Worm (Caenorhabditis elegans) whole organism, L1 larva: ENCODE data around the gene acl-3.

Experiments used
- C04F5.9 ChIP-seq: sonication (generic microtip); optimal IDR thresholded peaks from 2 replicates; lab custom pipeline; 2016; ENCODE audit warnings: missing genetic modification characterization, missing compliant biosample characterization
- C16A3.4 ChIP-seq: fragments of 150-350 bp; optimal IDR thresholded peaks from 2 replicates; lab custom pipeline; 2014; ENCODE audit warnings: missing biosample characterization, missing genetic modification characterization
- C34B4.2 ChIP-seq: sonication (generic microtip); optimal IDR thresholded peaks from 2 replicates; lab custom pipeline; 2017; ENCODE audit warnings: mild to moderate bottlenecking, missing genetic modification characterization, missing compliant biosample characterization
- F16B12.6 ChIP-seq: fragments of 150-350 bp; optimal IDR thresholded peaks from 2 replicates; lab custom pipeline; 2014; ENCODE audit warnings: missing biosample characterization, missing genetic modification characterization
- Y116A8C.19 ChIP-seq: sonication (generic microtip); optimal IDR thresholded peaks from 2 replicates; lab custom pipeline; 2016; ENCODE audit warnings: missing compliant biosample characterization, missing genetic modification characterization, borderline replicate concordance
- aha-1 ChIP-seq: fragments of 150-350 bp; optimal IDR thresholded peaks from 2 replicates; lab custom pipeline; 2014; ENCODE audit warnings: missing biosample characterization, missing genetic modification characterization
- aly-2 ChIP-seq: fragments of 150-350 bp; optimal IDR thresholded peaks from 2 replicates; lab custom pipeline; 2014; ENCODE audit warnings: missing biosample characterization, missing genetic modification characterization
- blmp-1 ChIP-seq: fragments of 150-350 bp; optimal IDR thresholded peaks from 2 replicates; lab custom pipeline; 2014; ENCODE audit warnings: missing biosample characterization, missing genetic modification characterization
- ceh-63 ChIP-seq: fragments of 200-800 bp; sonication (Bioruptor generic); optimal IDR thresholded peaks from 2 replicates; lab custom pipeline; 2018; ENCODE audit warnings: mild to moderate bottlenecking, missing genetic modification characterization, missing compliant biosample characterization
- ceh-82 ChIP-seq, 3 experiments: fragments of 150-350 bp in 1 of 3; sonication (generic microtip) in 2 of 3; optimal IDR thresholded peaks; 2 replicates each; lab custom pipeline; 2014 to 2017; ENCODE audit warnings: missing biosample characterization in 3 of 3, missing genetic modification characterization in 3 of 3
- ceh-88 ChIP-seq: fragments of 200-800 bp; sonication (Bioruptor generic); IDR thresholded peaks from 2 replicates; pipeline ENCODE4 v1.3.6; 2022; ENCODE audit warnings: missing genetic modification characterization, missing compliant biosample characterization
- ces-1 ChIP-seq: fragments of 150-350 bp; optimal IDR thresholded peaks from 2 replicates; lab custom pipeline; 2014; ENCODE audit warnings: missing biosample characterization, missing genetic modification reagents, missing genetic modification characterization
- dsc-1 ChIP-seq: sonication (generic microtip); optimal IDR thresholded peaks from 2 replicates; lab custom pipeline; 2016; ENCODE audit warnings: mild to moderate bottlenecking, missing genetic modification characterization, missing compliant biosample characterization
- efl-1 ChIP-seq, 4 experiments: fragments of 150-350 bp; optimal IDR thresholded peaks in 3 of 4; peaks in 1 of 4; 1 replicate in 1 of 4; 2 replicates in 3 of 4; lab custom pipeline; 2014; ENCODE audit warnings: missing biosample characterization in 2 of 4, missing genetic modification characterization in 2 of 4, missing genetic modification reagents in 2 of 4
- efl-3 ChIP-seq: fragments of 200-800 bp; sonication (Bioruptor generic); optimal IDR thresholded peaks from 2 replicates; lab custom pipeline; 2018; ENCODE audit warnings: mild to moderate bottlenecking, missing genetic modification characterization, missing compliant biosample characterization
- egl-27 ChIP-seq, 2 experiments: fragments of 150-350 bp in 1 of 2; sonication (generic microtip); optimal IDR thresholded peaks; 3 replicates each; lab custom pipeline; 2017 to 2018; ENCODE audit warnings: missing biosample characterization in 2 of 2, missing genetic modification characterization in 2 of 2, missing genetic modification reagents in 2 of 2
- elt-2 ChIP-seq: sonication (generic microtip); optimal IDR thresholded peaks from 2 replicates; lab custom pipeline; 2016; ENCODE audit warnings: missing genetic modification characterization, mild to moderate bottlenecking, inconsistent platforms, missing compliant biosample characterization, missing genetic modification reagents
- ets-5 ChIP-seq: fragments of 200-800 bp; sonication (Bioruptor generic); IDR thresholded peaks from 2 replicates; pipeline ENCODE4 v1.3.6; 2022; ENCODE audit warnings: missing genetic modification characterization, missing compliant biosample characterization
- fkh-10 ChIP-seq: sonication (generic microtip); optimal IDR thresholded peaks from 2 replicates; lab custom pipeline; 2017; ENCODE audit warnings: missing biosample characterization, missing genetic modification reagents, missing genetic modification characterization
- grh-1 ChIP-seq: fragments of 200-800 bp; sonication (Bioruptor generic); IDR thresholded peaks from 2 replicates; pipeline ENCODE4 v1.3.6; 2022; ENCODE audit warnings: missing genetic modification reagents, missing genetic modification characterization, missing compliant biosample characterization
- hlh-4 ChIP-seq: sonication (generic microtip); optimal IDR thresholded peaks from 2 replicates; lab custom pipeline; 2016; ENCODE audit warnings: mild to moderate bottlenecking, missing genetic modification characterization, missing compliant biosample characterization
- hpl-2 ChIP-seq: fragments of 150-350 bp; optimal IDR thresholded peaks from 2 replicates; lab custom pipeline; 2014; ENCODE audit warnings: missing biosample characterization, missing genetic modification reagents, missing genetic modification characterization
- irx-1 ChIP-seq: sonication (generic microtip); optimal IDR thresholded peaks from 2 replicates; lab custom pipeline; 2016; ENCODE audit warnings: missing genetic modification characterization, missing compliant biosample characterization
- lin-14 ChIP-seq: fragments of 200-800 bp; sonication (Bioruptor generic); optimal IDR thresholded peaks from 2 replicates; lab custom pipeline; 2018; ENCODE audit warnings: mild to moderate bottlenecking, missing genetic modification characterization, moderate library complexity, missing compliant biosample characterization
- lin-15B ChIP-seq: fragments of 150-350 bp; sonication (generic microtip); optimal IDR thresholded peaks from 3 replicates; lab custom pipeline; 2014; ENCODE audit warnings: missing biosample characterization, missing genetic modification characterization
- lin-39 ChIP-seq: fragments of 150-350 bp; optimal IDR thresholded peaks from 2 replicates; lab custom pipeline; 2014; ENCODE audit warnings: missing biosample characterization, missing genetic modification reagents, missing genetic modification characterization
- lir-3 ChIP-seq: sonication (generic microtip); optimal IDR thresholded peaks from 2 replicates; lab custom pipeline; 2016; ENCODE audit warnings: mild to moderate bottlenecking, missing genetic modification characterization, moderate library complexity, missing compliant biosample characterization; ENCODE audit not compliant: poor library complexity
- lsy-2 ChIP-seq, 2 experiments: fragments of 150-350 bp; optimal IDR thresholded peaks; 2 replicates each; lab custom pipeline; 2014; ENCODE audit warnings: missing biosample characterization in 2 of 2, missing genetic modification characterization in 2 of 2
- mab-9 ChIP-seq: fragments of 200-800 bp; sonication (Bioruptor generic); IDR thresholded peaks from 2 replicates; pipeline ENCODE4 v1.3.6; 2022; ENCODE audit warnings: missing genetic modification reagents, missing genetic modification characterization, missing compliant biosample characterization
- mdl-1 ChIP-seq, 2 experiments: fragments of 150-350 bp; optimal IDR thresholded peaks; 2 replicates each; lab custom pipeline; 2014 to 2017; ENCODE audit warnings: missing biosample characterization in 2 of 2, missing genetic modification characterization in 2 of 2, inconsistent platforms in 1 of 2
- mef-2 ChIP-seq: fragments of 150-350 bp; optimal IDR thresholded peaks from 2 replicates; lab custom pipeline; 2014; ENCODE audit warnings: missing biosample characterization, missing genetic modification characterization
- mep-1 ChIP-seq: fragments of 150-350 bp; optimal IDR thresholded peaks from 2 replicates; lab custom pipeline; 2014; ENCODE audit warnings: missing biosample characterization, missing genetic modification characterization
- nhr-11 ChIP-seq: fragments of 150-350 bp; optimal IDR thresholded peaks from 2 replicates; lab custom pipeline; 2014; ENCODE audit warnings: missing biosample characterization, missing genetic modification characterization
- nhr-76 ChIP-seq: sonication (generic microtip); optimal IDR thresholded peaks from 2 replicates; lab custom pipeline; 2017; ENCODE audit warnings: missing biosample characterization, missing genetic modification characterization
- nhr-77 ChIP-seq: fragments of 150-350 bp; optimal IDR thresholded peaks from 2 replicates; lab custom pipeline; 2014; ENCODE audit warnings: missing biosample characterization, missing genetic modification characterization
- nhr-84 ChIP-seq: sonication (generic microtip); optimal IDR thresholded peaks from 2 replicates; lab custom pipeline; 2017; ENCODE audit warnings: missing biosample characterization, missing genetic modification characterization
- rnt-1 ChIP-seq: sonication (generic microtip); optimal IDR thresholded peaks from 2 replicates; lab custom pipeline; 2016; ENCODE audit warnings: mild to moderate bottlenecking, missing genetic modification characterization, moderate library complexity, missing compliant biosample characterization
- snpc-4 ChIP-seq: fragments of 150-350 bp; optimal IDR thresholded peaks from 2 replicates; lab custom pipeline; 2014; ENCODE audit warnings: missing biosample characterization, missing genetic modification characterization
- sox-4 ChIP-seq: sonication (generic microtip); optimal IDR thresholded peaks from 2 replicates; lab custom pipeline; 2016; ENCODE audit warnings: missing genetic modification characterization, missing compliant biosample characterization
- sptf-1 ChIP-seq: fragments of 150-350 bp; optimal IDR thresholded peaks from 2 replicates; lab custom pipeline; 2014; ENCODE audit warnings: missing biosample characterization, missing genetic modification characterization
- swsn-7 ChIP-seq: sonication (generic microtip); optimal IDR thresholded peaks from 2 replicates; lab custom pipeline; 2016; ENCODE audit warnings: missing genetic modification characterization, missing compliant biosample characterization
- tlp-1 ChIP-seq: fragments of 150-350 bp; optimal IDR thresholded peaks from 2 replicates; lab custom pipeline; 2014; ENCODE audit warnings: missing biosample characterization, missing genetic modification characterization
- unc-130 ChIP-seq: fragments of 150-350 bp; optimal IDR thresholded peaks from 2 replicates; lab custom pipeline; 2017; ENCODE audit warnings: missing biosample characterization, missing genetic modification characterization, inconsistent platforms
- unc-30 ChIP-seq: sonication (generic microtip); optimal IDR thresholded peaks from 2 replicates; lab custom pipeline; 2017; ENCODE audit warnings: missing biosample characterization, missing genetic modification characterization
- unc-86 ChIP-seq: sonication (generic microtip); optimal IDR thresholded peaks from 2 replicates; lab custom pipeline; 2016; ENCODE audit warnings: missing genetic modification characterization, missing compliant biosample characterization
- unc-98 ChIP-seq: fragments of 200-800 bp; sonication (Bioruptor generic); IDR thresholded peaks from 2 replicates; pipeline ENCODE4 v1.3.6; 2022; ENCODE audit warnings: missing genetic modification characterization, missing compliant biosample characterization
- vab-15 ChIP-seq: sonication (generic microtip); optimal IDR thresholded peaks from 2 replicates; lab custom pipeline; 2017; ENCODE audit warnings: missing genotype, mild to moderate bottlenecking, missing genetic modification characterization, missing compliant biosample characterization
- xbp-1 ChIP-seq: sonication (generic microtip); optimal IDR thresholded peaks from 2 replicates; lab custom pipeline; 2016; ENCODE audit warnings: missing genetic modification characterization, missing compliant biosample characterization
- zag-1 ChIP-seq: fragments of 150-350 bp; optimal IDR thresholded peaks from 2 replicates; lab custom pipeline; 2014; ENCODE audit warnings: missing biosample characterization, missing genetic modification characterization
- zip-4 ChIP-seq: fragments of 200-800 bp; sonication (Bioruptor generic); optimal IDR thresholded peaks from 2 replicates; lab custom pipeline; 2018; ENCODE audit warnings: mild to moderate bottlenecking, missing genetic modification characterization, moderate library complexity, missing compliant biosample characterization
- ztf-11 ChIP-seq, 2 experiments: sonication (generic microtip); optimal IDR thresholded peaks; 2 replicates each; lab custom pipeline; 2016 to 2017; ENCODE audit warnings: missing genetic modification characterization in 2 of 2, missing biosample characterization in 1 of 2, missing compliant biosample characterization in 1 of 2
- ztf-4 ChIP-seq: fragments of 150-350 bp; optimal IDR thresholded peaks from 2 replicates; lab custom pipeline; 2014; ENCODE audit warnings: missing biosample characterization, missing genetic modification characterization

The acl-3 gene

ce11 chrIV:11616543-11616942 lies 35.3 kb downstream of the acl-3 start:
- 0 out of 2 replicates have a peak, but pooled peaks have one; percentile 56 for TF ChIP-seq ets-5
- 0 out of 2 replicates have a peak, but pooled peaks have one; percentile 12 for TF ChIP-seq mab-9

- TF ChIP-seq unc-30 (tag; lab: Kevin White, UChicago), result no peak
- TF ChIP-seq sptf-1 (tag; lab: Kevin White, UChicago), result no peak
- TF ChIP-seq ztf-4 (tag; lab: Kevin White, UChicago), result no peak
- peak; percentile 53 for TF ChIP-seq C16A3.4 (tag; lab: Kevin White, UChicago)
- peak; percentile 42 for TF ChIP-seq xbp-1
- peak; percentile 61 for TF ChIP-seq unc-130 (tag; lab: Kevin White, UChicago)
- TF ChIP-seq efl-1 (optimal IDR thresholded peaks at IDR 0.05; lab: Kevin White, UChicago), result peak; percentile 28 to 48
- peak; percentile 53 to 92 for TF ChIP-seq efl-1 (GFP tag; optimal IDR thresholded peaks at IDR 0.05 in 1 of 2; lab: Kevin White, UChicago)
- TF ChIP-seq tlp-1 (tag; lab: Kevin White, UChicago), result no peak
- TF ChIP-seq snpc-4, result no peak
- TF ChIP-seq vab-15 (tag; lab: Kevin White, UChicago), result peak; percentile 26
- TF ChIP-seq sox-4 (tag; lab: Kevin White, UChicago), result no peak
- TF ChIP-seq blmp-1 (tag; lab: Kevin White, UChicago), result peak; percentile 58
- TF ChIP-seq elt-2, result no peak
- peak; percentile 34 for TF ChIP-seq dsc-1
- no peak for TF ChIP-seq zag-1 (tag; lab: Kevin White, UChicago)
- TF ChIP-seq F16B12.6 (tag; lab: Kevin White, UChicago), result no peak
- no peak for TF ChIP-seq mef-2 (tag; lab: Kevin White, UChicago)
- TF ChIP-seq fkh-10 (GFP tag; lab: Kevin White, UChicago), result no peak
- no peak for TF ChIP-seq lin-39 (tag; lab: Kevin White, UChicago)
- no peak for TF ChIP-seq Y116A8C.19 (tag; lab: Kevin White, UChicago)
- TF ChIP-seq ztf-11 (tag; optimal IDR thresholded peaks at IDR 0.05; lab: Kevin White, UChicago), result no peak
- TF ChIP-seq unc-98 (GFP tag; lab: Robert Waterston, UW), result no peak
- TF ChIP-seq nhr-77, result no peak
- no peak for TF ChIP-seq hlh-4
- TF ChIP-seq aha-1, result no peak
- peak; percentile 13 for TF ChIP-seq lin-15B (tag; lab: Kevin White, UChicago)
- no peak for TF ChIP-seq ces-1
- TF ChIP-seq rnt-1, result peak; percentile 48
- TF ChIP-seq efl-3 (GFP tag; lab: Kevin White, UChicago), result no peak
- peak; percentile 55 for TF ChIP-seq lin-14 (GFP tag; lab: Kevin White, UChicago)
- no peak for TF ChIP-seq ets-5
- TF ChIP-seq lir-3 (tag; lab: Kevin White, UChicago), result peak; percentile 26
- peak; percentile 58 to 68 for TF ChIP-seq lsy-2 (tag; optimal IDR thresholded peaks at IDR 0.05; lab: Kevin White, UChicago)
- TF ChIP-seq egl-27 (tag; optimal IDR thresholded peaks at IDR 0.05; lab: Kevin White, UChicago), result no peak
- TF ChIP-seq swsn-7 (tag; lab: Kevin White, UChicago), result peak; percentile 39
- TF ChIP-seq aly-2, result no peak
- TF ChIP-seq mab-9, result no peak
- no peak for TF ChIP-seq C04F5.9 (tag; lab: Kevin White, UChicago)
- no peak for TF ChIP-seq irx-1 (tag; lab: Kevin White, UChicago)
- TF ChIP-seq mdl-1 (tag; optimal IDR thresholded peaks at IDR 0.05; lab: Kevin White, UChicago), result peak in 1 of 2 experiments; percentile 71
- no peak for TF ChIP-seq unc-86 (tag; lab: Kevin White, UChicago)
- TF ChIP-seq ceh-63 (GFP tag; lab: Kevin White, UChicago), result no peak
- no peak for TF ChIP-seq hpl-2 (GFP tag; lab: Kevin White, UChicago)
- TF ChIP-seq grh-1 (GFP tag; lab: Robert Waterston, UW), result no peak
- TF ChIP-seq nhr-76, result no peak
- TF ChIP-seq C34B4.2 (tag; lab: Kevin White, UChicago), result no peak
- TF ChIP-seq ceh-88 (GFP tag; lab: Robert Waterston, UW), result no peak
- TF ChIP-seq ceh-82 (tag; optimal IDR thresholded peaks at IDR 0.05; lab: Kevin White, UChicago), result peak in 2 of 3 experiments; percentile 26 to 46
- no peak for TF ChIP-seq zip-4 (GFP tag; lab: Kevin White, UChicago)
- TF ChIP-seq nhr-11, result no peak
- TF ChIP-seq nhr-84 (tag; lab: Kevin White, UChicago), result no peak
- TF ChIP-seq mep-1 (tag; lab: Kevin White, UChicago), result peak; percentile 38
Observed at ce11 chrIV:11604909-11605308, 46.9 kb downstream of the acl-3 start, which contains the start of the genes ragc-1 and Y24F12A.1. Gene ragc-1 (minus strand): TSS chrIV:11604933. Gene Y24F12A.1 (plus strand): TSS chrIV:11605254.
